Fruit fly (Drosophila melanogaster) Kc167 (cell line): Measurements from ENCODE around the gene CG14106.

Experiments
- Myc ChIP-seq: fragments of >200 bp; optimal IDR thresholded peaks from 2 replicates; lab custom pipeline; 2017; ENCODE audit warnings: missing external identifiers
- Sin3A ChIP-seq: fragments of >200 bp; optimal IDR thresholded peaks from 2 replicates; lab custom pipeline; 2018; ENCODE audit warnings: missing external identifiers
- psq ChIP-seq: fragments of >200 bp; optimal IDR thresholded peaks from 2 replicates; lab custom pipeline; 2017; ENCODE audit warnings: missing external identifiers
- ttk ChIP-seq: sonication (Bioruptor generic); optimal IDR thresholded peaks from 2 replicates; lab custom pipeline; 2017; ENCODE audit warnings: missing external identifiers

dm6 chr3L:13422286-13422787 is 3.1 kb downstream of the CG14106 start, which contains the start of gene CG32121:
- TF ChIP-seq ttk (lab: Kevin White, UChicago) (no peak), Myc (lab: Kevin White, UChicago) (no peak), psq (lab: Kevin White, UChicago) (no peak), Sin3A (no peak)
